Worm (Caenorhabditis elegans): ENCODE results near the gene Y53G8AR.5.

DNA sequence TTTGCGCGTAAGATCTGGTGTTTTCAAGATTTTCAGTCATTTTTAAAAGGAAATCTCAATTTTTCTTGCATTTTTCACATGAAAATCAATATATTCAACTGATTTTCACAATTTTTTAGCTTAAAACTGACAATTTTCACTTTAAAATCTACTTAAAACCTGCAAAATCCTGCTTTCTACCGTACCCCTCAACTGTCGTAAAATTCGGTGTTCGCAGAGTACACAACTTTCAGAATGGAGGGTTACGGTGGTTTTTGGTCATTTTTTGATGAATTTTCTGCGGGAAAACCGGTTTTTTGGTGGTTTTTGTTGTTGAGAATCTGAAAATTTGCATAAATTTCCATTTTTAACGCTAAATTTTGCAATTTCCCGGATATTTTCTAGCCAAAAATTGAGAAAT is 14.9 kb downstream of the Y53G8AR.5 start:
- TF ChIP-seq fkh-6 (tag; optimal IDR thresholded peaks at IDR 0.05) (no peak), unc-55 (GFP tag; optimal IDR thresholded peaks at IDR 0.05) (no peak), syd-9 (tag; optimal IDR thresholded peaks at IDR 0.05) (no peak), unc-42 (tag; optimal IDR thresholded peaks at IDR 0.05) (no peak), hlh-13 (GFP tag; optimal IDR thresholded peaks at IDR 0.05) (no peak), rnt-1 (tag; optimal IDR thresholded peaks at IDR 0.05) (no peak), fax-1 (tag; optimal IDR thresholded peaks at IDR 0.05) (no peak), pha-4 (tag; optimal IDR thresholded peaks at IDR 0.05) (no peak), pat-9 (tag; optimal IDR thresholded peaks at IDR 0.05) (no peak), tbx-2 (tag; optimal IDR thresholded peaks at IDR 0.05) (no peak), unc-86 (tag; optimal IDR thresholded peaks at IDR 0.05) (no peak)

Measured in whole organism, late embryonic.